Fruit fly (Drosophila melanogaster) whole organism, adult: Measurements from ENCODE around the gene mtg.

ENCODE experiments used
- CG7045 ChIP-seq: fragments of 200-800 bp; sonication (Bioruptor generic); optimal IDR thresholded peaks from 2 replicates; lab custom pipeline; 2017; ENCODE audit warnings: missing biosample characterization, mild to moderate bottlenecking, missing genetic modification characterization
- Crg-1 ChIP-seq: fragments of 200-800 bp; sonication (Bioruptor generic); optimal IDR thresholded peaks from 2 replicates; lab custom pipeline; 2016; ENCODE audit warnings: missing biosample characterization, missing genetic modification characterization
- cic ChIP-seq: fragments of 200-800 bp; sonication (Bioruptor generic); optimal IDR thresholded peaks from 2 replicates; lab custom pipeline; 2017; ENCODE audit warnings: missing biosample characterization, mild to moderate bottlenecking, missing genetic modification characterization, moderate library complexity
- ovo ChIP-seq: fragments of 200-800 bp; sonication (Bioruptor generic); optimal IDR thresholded peaks from 2 replicates; lab custom pipeline; 2016; ENCODE audit warnings: missing biosample characterization, missing genetic modification characterization

DNA sequence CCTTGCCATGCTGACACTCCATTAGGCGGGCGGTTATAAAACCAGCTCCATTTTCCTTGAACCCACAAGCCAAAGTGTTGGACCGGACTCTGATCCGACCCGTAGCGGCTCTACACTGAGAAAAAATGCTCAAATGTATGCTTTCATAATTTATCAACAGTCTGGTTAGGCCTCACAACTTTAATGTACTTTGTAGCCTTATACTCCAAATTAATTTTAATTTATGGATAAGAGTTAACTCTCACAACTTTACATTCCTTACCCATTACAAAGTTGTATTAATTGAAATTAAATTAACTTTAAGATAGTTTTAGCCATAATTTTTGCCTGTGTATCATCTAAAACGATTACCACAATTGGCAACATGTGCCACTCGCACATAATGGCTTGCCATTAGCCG lies 5.7 kb downstream of the mtg start:
- TF ChIP-seq ovo (GFP tag; lab: Kevin White, UChicago) (no peak), Crg-1 (no peak), cic (GFP tag; lab: Kevin White, UChicago) (no peak), CG7045 (GFP tag; lab: Kevin White, UChicago) (no peak)
